Worm (Caenorhabditis elegans) whole organism, L3 larva: Measurements from ENCODE around the gene ugt-61.

Experiments used
- R02D3.7 ChIP-seq: fragments of 150-350 bp; optimal IDR thresholded peaks from 2 replicates; lab custom pipeline; 2014; ENCODE audit warnings: missing biosample characterization, missing genetic modification characterization
- ZK546.5 ChIP-seq: sonication (generic microtip); optimal IDR thresholded peaks from 2 replicates; lab custom pipeline; 2017; ENCODE audit warnings: missing biosample characterization, missing genetic modification characterization
- aly-2 ChIP-seq: fragments of 150-350 bp; optimal IDR thresholded peaks from 2 replicates; lab custom pipeline; 2014; ENCODE audit warnings: missing biosample characterization, missing genetic modification characterization
- ama-1 ChIP-seq: fragments of 150-350 bp; optimal IDR thresholded peaks from 2 replicates; lab custom pipeline; 2018
- ceh-16 ChIP-seq: sonication (generic microtip); optimal IDR thresholded peaks from 2 replicates; lab custom pipeline; 2017; ENCODE audit warnings: missing biosample characterization, missing genetic modification characterization
- ceh-28 ChIP-seq: fragments of 150-350 bp; optimal IDR thresholded peaks from 2 replicates; lab custom pipeline; 2014; ENCODE audit warnings: missing biosample characterization, missing genetic modification reagents, missing genetic modification characterization
- ceh-82 ChIP-seq: fragments of 150-350 bp; optimal IDR thresholded peaks from 2 replicates; lab custom pipeline; 2014; ENCODE audit warnings: missing biosample characterization, missing genetic modification characterization
- ceh-9 ChIP-seq: sonication (generic microtip); optimal IDR thresholded peaks from 2 replicates; lab custom pipeline; 2018; ENCODE audit warnings: missing biosample characterization, missing genetic modification characterization
- daf-12 ChIP-seq: fragments of 150-350 bp; optimal IDR thresholded peaks from 2 replicates; lab custom pipeline; 2014; ENCODE audit warnings: missing biosample characterization, missing genetic modification reagents, missing genetic modification characterization
- egl-27 ChIP-seq: sonication (generic microtip); optimal IDR thresholded peaks from 4 replicates; lab custom pipeline; 2017; ENCODE audit warnings: missing biosample characterization, missing genetic modification reagents, missing genetic modification characterization
- egl-5 ChIP-seq: fragments of 150-350 bp; optimal IDR thresholded peaks from 2 replicates; lab custom pipeline; 2017; ENCODE audit warnings: missing biosample characterization, missing genetic modification reagents, missing genetic modification characterization, inconsistent platforms
- elt-1 ChIP-seq: fragments of 150-350 bp; optimal IDR thresholded peaks from 2 replicates; lab custom pipeline; 2014; ENCODE audit warnings: missing biosample characterization, missing genetic modification characterization
- elt-2 ChIP-seq: sonication (generic microtip); optimal IDR thresholded peaks from 2 replicates; lab custom pipeline; 2016; ENCODE audit warnings: missing genetic modification reagents, mild to moderate bottlenecking, missing genetic modification characterization, missing compliant biosample characterization
- elt-3 ChIP-seq, 3 experiments: fragments of 150-350 bp in 1 of 3; sonication (generic microtip) in 2 of 3; optimal IDR thresholded peaks; 2 replicates in 2 of 3; 4 replicates in 1 of 3; lab custom pipeline; 2014 to 2017; ENCODE audit warnings: missing biosample characterization in 3 of 3, missing genetic modification characterization in 3 of 3
- eor-1 ChIP-seq, 2 experiments: fragments of 150-350 bp; optimal IDR thresholded peaks; 2 replicates each; lab custom pipeline; 2014 to 2018; ENCODE audit warnings: missing biosample characterization in 2 of 2, missing genetic modification characterization in 2 of 2
- fkh-10 ChIP-seq: sonication (generic microtip); optimal IDR thresholded peaks from 2 replicates; lab custom pipeline; 2017; ENCODE audit warnings: missing biosample characterization, missing genetic modification reagents, missing genetic modification characterization
- fkh-2 ChIP-seq: fragments of 150-350 bp; optimal IDR thresholded peaks from 2 replicates; lab custom pipeline; 2014; ENCODE audit warnings: missing biosample characterization, missing genetic modification reagents, missing genetic modification characterization
- fos-1 ChIP-seq: fragments of 150-350 bp; optimal IDR thresholded peaks from 2 replicates; lab custom pipeline; 2014; ENCODE audit warnings: missing biosample characterization, missing genetic modification characterization
- hmg-11 ChIP-seq: sonication (generic microtip); optimal IDR thresholded peaks from 2 replicates; lab custom pipeline; 2016; ENCODE audit warnings: missing genetic modification characterization, missing compliant biosample characterization
- jun-1 ChIP-seq: fragments of 150-350 bp; optimal IDR thresholded peaks from 2 replicates; lab custom pipeline; 2014; ENCODE audit warnings: missing biosample characterization, missing genetic modification reagents, missing genetic modification characterization
- lin-15B ChIP-seq: fragments of 150-350 bp; optimal IDR thresholded peaks from 2 replicates; lab custom pipeline; 2014; ENCODE audit warnings: missing biosample characterization, missing genetic modification characterization
- lin-39 ChIP-seq: fragments of 150-350 bp; optimal IDR thresholded peaks from 2 replicates; lab custom pipeline; 2018; ENCODE audit warnings: missing biosample characterization, missing genetic modification reagents, missing genetic modification characterization
- lsy-12 ChIP-seq: sonication (generic microtip); optimal IDR thresholded peaks from 2 replicates; lab custom pipeline; 2016; ENCODE audit warnings: mild to moderate bottlenecking, missing genetic modification characterization, missing compliant biosample characterization
- mdl-1 ChIP-seq: fragments of 150-350 bp; optimal IDR thresholded peaks from 2 replicates; lab custom pipeline; 2014; ENCODE audit warnings: missing biosample characterization, missing genetic modification characterization
- mml-1 ChIP-seq: fragments of 150-350 bp; sonication (generic microtip); optimal IDR thresholded peaks from 3 replicates; lab custom pipeline; 2014; ENCODE audit warnings: missing biosample characterization, missing genetic modification characterization
- nfya-1 ChIP-seq: sonication (generic microtip); optimal IDR thresholded peaks from 2 replicates; lab custom pipeline; 2017; ENCODE audit warnings: missing genetic modification characterization, mild to moderate bottlenecking, missing compliant biosample characterization, antibody characterized with exemption, moderate library complexity; ENCODE audit not compliant: insufficient read depth
- nhr-11 ChIP-seq: fragments of 150-350 bp; optimal IDR thresholded peaks from 2 replicates; lab custom pipeline; 2014; ENCODE audit warnings: missing biosample characterization, missing genetic modification characterization
- nhr-12 ChIP-seq: fragments of 150-350 bp; optimal IDR thresholded peaks from 2 replicates; lab custom pipeline; 2014; ENCODE audit warnings: missing biosample characterization, missing genetic modification characterization
- nhr-23 ChIP-seq: fragments of 150-350 bp; optimal IDR thresholded peaks from 2 replicates; lab custom pipeline; 2014; ENCODE audit warnings: missing biosample characterization, missing genetic modification reagents, missing genetic modification characterization
- nhr-237 ChIP-seq: fragments of 150-350 bp; optimal IDR thresholded peaks from 2 replicates; lab custom pipeline; 2014; ENCODE audit warnings: missing biosample characterization, missing genetic modification characterization
- nhr-25 ChIP-seq: sonication (generic microtip); optimal IDR thresholded peaks from 2 replicates; lab custom pipeline; 2017; ENCODE audit warnings: missing biosample characterization, missing genetic modification characterization
- nhr-28 ChIP-seq: fragments of 150-350 bp; optimal IDR thresholded peaks from 2 replicates; lab custom pipeline; 2014; ENCODE audit warnings: missing biosample characterization, missing genetic modification characterization
- nhr-43 ChIP-seq: sonication (generic microtip); optimal IDR thresholded peaks from 2 replicates; lab custom pipeline; 2016; ENCODE audit warnings: mild to moderate bottlenecking, missing genetic modification characterization, missing compliant biosample characterization; ENCODE audit not compliant: poor library complexity, severe bottlenecking
- nhr-67 ChIP-seq: fragments of 150-350 bp; optimal IDR thresholded peaks from 2 replicates; lab custom pipeline; 2014; ENCODE audit warnings: missing biosample characterization, missing genetic modification characterization
- nhr-76 ChIP-seq: fragments of 150-350 bp; sonication (generic microtip); optimal IDR thresholded peaks from 5 replicates; lab custom pipeline; 2014; ENCODE audit warnings: missing biosample characterization, missing genetic modification characterization
- nhr-77 ChIP-seq: fragments of 150-350 bp; optimal IDR thresholded peaks from 2 replicates; lab custom pipeline; 2014; ENCODE audit warnings: missing biosample characterization, missing genetic modification characterization
- pha-4 ChIP-seq: fragments of 150-350 bp; optimal IDR thresholded peaks from 2 replicates; lab custom pipeline; 2014; ENCODE audit warnings: missing biosample characterization, missing genetic modification reagents, missing genetic modification characterization
- pqm-1 ChIP-seq: fragments of 150-350 bp; optimal IDR thresholded peaks from 2 replicates; lab custom pipeline; 2017; ENCODE audit warnings: missing biosample characterization, missing genetic modification characterization, inconsistent platforms
- sea-2 ChIP-seq: fragments of 150-350 bp; sonication (generic microtip); optimal IDR thresholded peaks from 4 replicates; lab custom pipeline; 2014; ENCODE audit warnings: missing biosample characterization, missing genetic modification reagents, missing genetic modification characterization
- skn-1 ChIP-seq: fragments of 150-350 bp; optimal IDR thresholded peaks from 2 replicates; lab custom pipeline; 2014; ENCODE audit warnings: missing biosample characterization, missing genetic modification characterization
- snpc-4 ChIP-seq: fragments of 150-350 bp; optimal IDR thresholded peaks from 2 replicates; lab custom pipeline; 2014; ENCODE audit warnings: missing biosample characterization, missing genetic modification characterization
- tbx-2 ChIP-seq: sonication (generic microtip); optimal IDR thresholded peaks from 2 replicates; lab custom pipeline; 2016; ENCODE audit warnings: mild to moderate bottlenecking, missing genetic modification characterization, missing compliant biosample characterization
- unc-39 ChIP-seq: sonication (generic microtip); optimal IDR thresholded peaks from 4 replicates; lab custom pipeline; 2017; ENCODE audit warnings: missing biosample characterization, missing genetic modification characterization
- unc-62 ChIP-seq: fragments of 150-350 bp; sonication (generic microtip); optimal IDR thresholded peaks from 4 replicates; lab custom pipeline; 2014; ENCODE audit warnings: missing biosample characterization, missing genetic modification reagents, missing genetic modification characterization
- zag-1 ChIP-seq: fragments of 150-350 bp; optimal IDR thresholded peaks from 2 replicates; lab custom pipeline; 2014; ENCODE audit warnings: missing biosample characterization, missing genetic modification characterization
- ztf-11 ChIP-seq: fragments of 150-350 bp; optimal IDR thresholded peaks from 2 replicates; lab custom pipeline; 2014; ENCODE audit warnings: missing biosample characterization, missing genetic modification characterization
- ztf-4 ChIP-seq: fragments of 150-350 bp; optimal IDR thresholded peaks from 2 replicates; lab custom pipeline; 2014; ENCODE audit warnings: missing biosample characterization, missing genetic modification characterization

ugt-61 gene

DNA sequence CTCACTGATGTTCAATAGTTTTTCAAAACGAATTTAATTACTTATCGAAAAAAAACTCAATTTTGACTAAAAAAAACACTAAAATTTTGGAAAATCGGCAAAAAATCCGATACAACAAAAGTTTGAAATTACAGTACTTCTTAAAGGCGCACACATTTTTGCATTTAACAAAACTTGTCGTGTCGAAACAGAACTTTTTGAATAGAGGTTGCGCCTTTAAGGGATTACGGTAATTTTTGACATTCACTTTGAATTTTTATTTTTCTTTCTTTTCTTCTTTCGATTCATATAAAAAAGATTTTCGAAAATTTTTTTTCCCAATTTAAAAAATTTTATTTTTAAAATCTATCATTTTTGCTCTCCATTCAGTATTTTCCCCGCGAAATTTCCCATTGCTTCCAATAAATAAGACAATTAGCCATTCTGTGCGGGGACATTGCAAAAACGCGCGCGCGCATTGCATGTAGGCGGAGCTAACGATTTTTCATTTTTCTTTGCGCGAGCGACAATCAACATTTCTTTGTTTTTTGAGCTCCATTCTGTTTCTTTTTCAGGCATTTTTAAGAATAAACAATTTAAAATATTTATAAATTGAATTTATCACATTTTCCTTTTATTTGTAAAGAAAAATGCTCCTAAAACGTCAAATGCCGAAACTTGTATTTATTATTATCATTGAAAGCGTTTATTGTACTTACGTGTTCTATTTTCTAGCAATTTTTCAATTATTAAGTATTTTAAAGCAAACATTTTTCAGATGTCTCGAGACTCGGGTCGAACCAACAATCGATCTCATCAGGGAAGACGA, 10.9 kb upstream of the ugt-61 start, which contains the start of gene F39G3.3:
Gene F39G3.3 (plus strand): TSS at position 758 of the 808 bp plus-strand sequence.
- TF ChIP-seq snpc-4 (no peak), nhr-25 (no peak), jun-1 (tag; lab: Kevin White, UChicago) (no peak), lin-15B (tag; lab: Kevin White, UChicago) (peak; percentile 11), ceh-82 (tag; lab: Kevin White, UChicago) (no peak), mdl-1 (tag; lab: Kevin White, UChicago) (no peak), nhr-67 (tag; lab: Kevin White, UChicago) (no peak), fos-1 (tag; lab: Kevin White, UChicago) (no peak), lsy-12 (tag; lab: Kevin White, UChicago) (no peak), fkh-10 (no peak), nhr-12 (no peak), ceh-9 (tag; lab: Kevin White, UChicago) (no peak), unc-62 (no peak), ztf-4 (tag; lab: Kevin White, UChicago) (no peak), nhr-28 (tag; lab: Kevin White, UChicago) (no peak), hmg-11 (tag; lab: Kevin White, UChicago) (peak; percentile 81), zag-1 (tag; lab: Kevin White, UChicago) (no peak), daf-12 (tag; lab: Kevin White, UChicago) (no peak), pha-4 (tag; lab: Kevin White, UChicago) (peak; percentile 77), sea-2 (GFP tag; lab: Kevin White, UChicago) (no peak), unc-39 (tag; lab: Kevin White, UChicago) (no peak), aly-2 (tag; lab: Kevin White, UChicago) (no peak), nhr-76 (tag; lab: Kevin White, UChicago) (no peak), ztf-11 (no peak), lin-39 (tag; lab: Kevin White, UChicago) (peak; percentile 94), ceh-28 (no peak), elt-2 (peak; percentile 33), R02D3.7 (tag; lab: Kevin White, UChicago) (no peak), ama-1 (lab: Kevin White, UChicago) (peak; percentile 24), elt-3 (tag; optimal IDR thresholded peaks at IDR 0.05; lab: Kevin White, UChicago) (no peak), nfya-1 (tag; lab: Kevin White, UChicago) (peak; percentile 72), ZK546.5 (tag; lab: Kevin White, UChicago) (no peak), nhr-23 (peak; percentile 45), egl-27 (tag; lab: Kevin White, UChicago) (no peak), nhr-11 (tag; lab: Kevin White, UChicago) (no peak), tbx-2 (tag; lab: Kevin White, UChicago) (no peak), ceh-16 (no peak), elt-1 (tag; lab: Kevin White, UChicago) (no peak), nhr-77 (no peak), nhr-43 (tag; lab: Kevin White, UChicago) (peak; percentile 58), fkh-2 (no peak), pqm-1 (tag; lab: Kevin White, UChicago) (peak; percentile 4), nhr-237 (tag; lab: Kevin White, UChicago) (no peak), skn-1 (peak; percentile 52), egl-5 (tag; lab: Kevin White, UChicago) (peak; percentile 80), mml-1 (no peak), eor-1 (tag; optimal IDR thresholded peaks at IDR 0.05; lab: Kevin White, UChicago) (no peak)
